Worm (Caenorhabditis elegans): ENCODE results near the gene F58H1.2.

DNA sequence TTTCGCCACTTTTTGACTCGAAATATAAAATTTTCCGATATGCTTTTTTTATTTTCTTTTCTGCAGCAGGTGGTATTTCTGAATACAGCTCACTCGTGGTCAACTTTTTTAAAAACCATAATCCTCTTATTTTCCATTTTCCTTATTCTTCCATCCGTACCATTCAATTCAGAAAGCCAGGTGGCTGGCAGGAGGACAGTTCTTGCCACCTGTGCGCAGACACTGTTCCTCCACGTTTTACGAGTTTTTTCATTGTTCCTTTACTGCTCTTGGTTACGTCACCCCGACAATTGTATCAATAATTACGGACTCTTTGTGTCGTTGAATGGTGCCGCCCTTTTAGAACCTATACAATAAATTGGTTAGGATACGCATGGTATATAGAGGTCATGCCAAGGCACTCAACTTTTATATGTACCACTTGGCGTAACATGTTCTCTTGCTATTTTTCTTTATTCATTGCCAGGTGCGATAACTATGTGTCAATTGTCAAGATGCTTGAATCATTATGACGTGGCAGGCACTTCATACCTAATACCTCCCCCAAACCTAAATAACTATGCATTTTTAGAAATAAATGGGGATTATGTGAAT is 24.1 kb downstream of the F58H1.2 start:
- no peak for TF ChIP-seq daf-12 (tag; optimal IDR thresholded peaks at IDR 0.05)
- no peak for TF ChIP-seq pqm-1 (tag; optimal IDR thresholded peaks at IDR 0.05)
- no peak for TF ChIP-seq nhr-28 (tag; optimal IDR thresholded peaks at IDR 0.05)
- no peak for TF ChIP-seq unc-62 (GFP tag; optimal IDR thresholded peaks at IDR 0.05)
- no peak for TF ChIP-seq nhr-77 (tag; optimal IDR thresholded peaks at IDR 0.05)
- TF ChIP-seq fos-1 (tag; optimal IDR thresholded peaks at IDR 0.05): no peak

Data from whole organism, L3 larva.